Worm (Caenorhabditis elegans) whole organism, L4/young adult: ENCODE data around the gene skpt-1.

Experiments used
- W03F9.2 ChIP-seq: fragments of 150-350 bp; optimal IDR thresholded peaks from 2 replicates; lab custom pipeline; 2014; ENCODE audit warnings: missing biosample characterization, missing genetic modification characterization
- dao-5 ChIP-seq: sonication (generic microtip); optimal IDR thresholded peaks from 2 replicates; lab custom pipeline; 2016; ENCODE audit warnings: missing genotype, missing genetic modification characterization, moderate library complexity, missing compliant biosample characterization
- him-1 ChIP-seq: sonication (generic microtip); optimal IDR thresholded peaks from 2 replicates; lab custom pipeline; 2016; ENCODE audit warnings: missing genotype, missing genetic modification reagents, missing genetic modification characterization, missing compliant biosample characterization

ce11 chrIII:5420276-5420675 is 27.9 kb downstream of the skpt-1 start:
- TF ChIP-seq dao-5 (tag; lab: Kevin White, UChicago): no peak
- no peak for TF ChIP-seq him-1 (tag; lab: Kevin White, UChicago)
- no peak for TF ChIP-seq W03F9.2 (tag; lab: Kevin White, UChicago)
